Worm (Caenorhabditis elegans): ENCODE results near the gene srsx-26.

Gene srsx-26

ce11 chrV:10145653-10146052 lies 2.8 kb upstream of the srsx-26 start, which contains the start of gene C51E3.9:
TSS of gene C51E3.9 (plus strand) at chrV:10145953.
- TF ChIP-seq hmg-1.2 (GFP tag; IDR thresholded peaks at IDR 0.05) (no peak), lin-40 (tag; optimal IDR thresholded peaks at IDR 0.05) (no peak), let-607 (tag; optimal IDR thresholded peaks at IDR 0.05) (no peak), repo-1 (tag; optimal IDR thresholded peaks at IDR 0.05) (no peak), lsy-27 (tag; optimal IDR thresholded peaks at IDR 0.05; ENCODE audit: borderline replicate concordance, insufficient read depth) (no peak), madf-6 (GFP tag; IDR thresholded peaks at IDR 0.05) (no peak), unc-130 (GFP tag; optimal IDR thresholded peaks at IDR 0.05) (no peak), dpff-1 (tag; optimal IDR thresholded peaks at IDR 0.05) (no peak), snpc-1.1 (tag; optimal IDR thresholded peaks at IDR 0.05; ENCODE audit: insufficient read depth) (no peak), F23B12.7 (tag; optimal IDR thresholded peaks at IDR 0.05; ENCODE audit: insufficient read depth) (no peak), F55B11.4 (tag; optimal IDR thresholded peaks at IDR 0.05; ENCODE audit: borderline replicate concordance, insufficient read depth) (no peak), bed-1 (GFP tag; IDR thresholded peaks at IDR 0.05) (no peak), aptf-3 (GFP tag; IDR thresholded peaks at IDR 0.05) (no peak), ceh-91 (GFP tag; IDR thresholded peaks at IDR 0.05) (no peak), C17E4.6 (GFP tag; IDR thresholded peaks at IDR 0.05) (no peak), madf-8 (GFP tag; conservative IDR thresholded peaks at IDR 0.05) (no peak)

DNA sequence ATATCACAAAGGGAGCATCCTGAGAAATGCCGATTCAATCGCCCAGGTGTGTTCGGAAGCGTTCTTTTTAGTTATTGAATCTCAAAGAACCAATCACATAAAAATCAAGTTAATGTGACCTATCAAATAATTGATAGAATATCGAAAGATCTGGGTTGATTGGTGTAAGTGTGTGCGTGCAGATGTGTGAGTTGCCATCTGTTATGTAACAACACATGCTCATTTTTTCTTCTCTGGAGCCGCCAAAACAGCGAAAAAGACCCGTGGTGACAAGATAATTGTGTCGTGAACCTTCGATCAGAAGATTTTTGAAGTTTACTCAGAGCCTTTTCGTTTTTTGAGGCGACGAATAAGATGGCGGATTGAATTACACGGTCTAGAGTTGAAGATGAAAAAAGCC lies 1.7 kb upstream of the srsx-26 start:
- TF ChIP-seq repo-1 (tag; optimal IDR thresholded peaks at IDR 0.05) (no peak), lin-40 (tag; optimal IDR thresholded peaks at IDR 0.05) (no peak)

- TF ChIP-seq dox-1 (GFP tag; IDR thresholded peaks at IDR 0.05) (no peak), ztf-22 (GFP tag; optimal IDR thresholded peaks at IDR 0.05) (no peak), tbp1 (GFP tag; optimal IDR thresholded peaks at IDR 0.05) (no peak)
These were observed 1.3 kb downstream of the srsx-26 start, which contains the start of gene srsx-27 for ce11 chrV:10149728-10150127. TSS of gene srsx-27 (plus strand) at chrV:10150028.

DNA sequence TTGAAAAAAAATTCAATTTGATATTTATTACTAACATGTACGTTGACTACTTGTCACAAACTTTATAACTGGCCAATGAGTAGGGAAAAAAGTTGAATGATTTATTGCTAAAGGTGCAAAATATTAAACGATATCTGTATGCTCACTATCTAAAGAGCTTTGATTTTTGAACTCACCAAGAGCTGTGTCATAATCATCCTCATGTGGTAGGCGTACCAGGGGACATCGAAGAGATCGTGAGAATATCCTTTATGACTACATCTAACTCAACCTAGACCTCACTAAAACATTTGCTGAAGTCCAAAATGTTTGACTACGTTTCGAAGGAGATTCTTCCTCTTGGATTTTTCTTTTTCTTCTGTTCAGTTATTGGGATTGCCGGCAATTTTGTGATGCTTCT lies 3.8 kb downstream of the srsx-26 start, which contains the start of gene srsx-28:
srsx-28 (plus strand) TSS at position 301 of the 400 bp plus-strand sequence.
- TF ChIP-seq ZK185.1 (tag; optimal IDR thresholded peaks at IDR 0.05; ENCODE audit: poor library complexity, severe bottlenecking), result no peak
- no peak for TF ChIP-seq madf-6 (GFP tag; IDR thresholded peaks at IDR 0.05)
- no peak for TF ChIP-seq D2030.7 (GFP tag; IDR thresholded peaks at IDR 0.05)
- no peak for TF ChIP-seq lag-1 (GFP tag; IDR thresholded peaks at IDR 0.05)
- TF ChIP-seq pha-4 (tag; optimal IDR thresholded peaks at IDR 0.05), result no peak

- no peak for TF ChIP-seq akir-1 (GFP tag; optimal IDR thresholded peaks at IDR 0.05)
- TF ChIP-seq T07F8.4 (tag; optimal IDR thresholded peaks at IDR 0.05), result no peak
- no peak for TF ChIP-seq tbx-9 (tag; optimal IDR thresholded peaks at IDR 0.05; ENCODE audit: borderline replicate concordance)
- no peak for TF ChIP-seq repo-1 (tag; optimal IDR thresholded peaks at IDR 0.05)
- no peak for TF ChIP-seq hrde-1 (tag; optimal IDR thresholded peaks at IDR 0.05; ENCODE audit: borderline replicate concordance)
- no peak for TF ChIP-seq sea-2 (GFP tag; IDR thresholded peaks at IDR 0.05)
- TF ChIP-seq ztf-6 (GFP tag; IDR thresholded peaks at IDR 0.05), result no peak
- no peak for TF ChIP-seq attf-5 (GFP tag; optimal IDR thresholded peaks at IDR 0.05)
- no peak for TF ChIP-seq dox-1 (GFP tag; IDR thresholded peaks at IDR 0.05)
- TF ChIP-seq ceh-91 (GFP tag; IDR thresholded peaks at IDR 0.05), result no peak
- TF ChIP-seq snpc-1.1 (tag; optimal IDR thresholded peaks at IDR 0.05; ENCODE audit: insufficient read depth), result no peak
- TF ChIP-seq athp-1 (tag; optimal IDR thresholded peaks at IDR 0.05), result no peak
- no peak for TF ChIP-seq hlh-12 (tag; optimal IDR thresholded peaks at IDR 0.05)
- no peak for TF ChIP-seq madf-8 (GFP tag; conservative IDR thresholded peaks at IDR 0.05)
- TF ChIP-seq Y56A3A.18 (GFP tag; IDR thresholded peaks at IDR 0.05), result no peak
- TF ChIP-seq mel-28 (tag; optimal IDR thresholded peaks at IDR 0.05; ENCODE audit: borderline replicate concordance), result no peak
- no peak for TF ChIP-seq ama-1 (optimal IDR thresholded peaks at IDR 0.05)
- TF ChIP-seq ama-1 (GFP tag; optimal IDR thresholded peaks at IDR 0.05), result no peak
- TF ChIP-seq unc-130 (GFP tag; optimal IDR thresholded peaks at IDR 0.05), result no peak
These were observed 4.6 kb downstream of the srsx-26 start for ce11 chrV:10153076-10153475.

Data from whole organism, young adult.